Worm (Caenorhabditis elegans) whole organism, L4 larva: Measurements from ENCODE around the gene nstp-7.

Experiments
- D1046.2 ChIP-seq: fragments of 200-800 bp; sonication (Bioruptor generic); IDR thresholded peaks from 2 replicates; pipeline ENCODE4 v1.3.6; 2022; ENCODE audit warnings: missing genetic modification characterization, missing compliant biosample characterization
- F44E2.7 ChIP-seq: fragments of 200-800 bp; sonication (Bioruptor generic); IDR thresholded peaks from 2 replicates; pipeline ENCODE4 v2.1.2; 2022; ENCODE audit warnings: missing genetic modification characterization, missing compliant biosample characterization
- R02D3.7 ChIP-seq: fragments of 150-350 bp; sonication (generic microtip); optimal IDR thresholded peaks from 3 replicates; lab custom pipeline; 2014; ENCODE audit warnings: missing biosample characterization, missing genetic modification characterization
- Y5F2A.4 ChIP-seq: fragments of 200-800 bp; sonication (Bioruptor generic); optimal IDR thresholded peaks from 2 replicates; lab custom pipeline; 2018; ENCODE audit warnings: mild to moderate bottlenecking, missing genetic modification characterization, missing compliant biosample characterization
- ama-1 ChIP-seq: fragments of 150-350 bp; optimal IDR thresholded peaks from 2 replicates; lab custom pipeline; 2014; ENCODE audit warnings: inconsistent platforms, mixed read lengths
- attf-4 ChIP-seq: sonication (generic microtip); optimal IDR thresholded peaks from 3 replicates; lab custom pipeline; 2017; ENCODE audit warnings: missing biosample characterization, missing genetic modification characterization
- ceh-28 ChIP-seq: fragments of 150-350 bp; optimal IDR thresholded peaks from 2 replicates; lab custom pipeline; 2014; ENCODE audit warnings: missing biosample characterization, missing genetic modification reagents, missing genetic modification characterization
- ceh-44 ChIP-seq: fragments of 200-800 bp; sonication (Bioruptor generic); IDR thresholded peaks from 2 replicates; pipeline ENCODE4 v1.3.6; 2022; ENCODE audit warnings: missing genetic modification reagents, missing genetic modification characterization, missing compliant biosample characterization
- daf-16 ChIP-seq, 3 experiments: sonication (generic microtip); optimal IDR thresholded peaks; 2 replicates each; lab custom pipeline; 2016 to 2017; ENCODE audit warnings: missing genetic modification characterization in 3 of 3, missing genetic modification reagents in 3 of 3, mild to moderate bottlenecking in 2 of 3, missing compliant biosample characterization in 2 of 3, missing biosample characterization in 1 of 3, moderate library complexity in 1 of 3
- daf-19 ChIP-seq: fragments of 200-800 bp; sonication (Bioruptor generic); conservative IDR thresholded peaks from 2 replicates; pipeline ENCODE4 v1.3.6; 2022; ENCODE audit warnings: missing genetic modification characterization, missing compliant biosample characterization
- dmd-6 ChIP-seq: fragments of 200-800 bp; sonication (Bioruptor generic); IDR thresholded peaks from 2 replicates; pipeline ENCODE4 v1.3.6; 2022; ENCODE audit warnings: missing genetic modification reagents, missing genetic modification characterization, missing compliant biosample characterization
- dpl-1 ChIP-seq: fragments of 150-350 bp; optimal IDR thresholded peaks from 2 replicates; lab custom pipeline; 2014; ENCODE audit warnings: missing biosample characterization, missing genetic modification reagents, missing genetic modification characterization
- fkh-10 ChIP-seq: fragments of 150-350 bp; optimal IDR thresholded peaks from 2 replicates; lab custom pipeline; 2014; ENCODE audit warnings: missing biosample characterization, missing genetic modification reagents, missing genetic modification characterization
- lin-15B ChIP-seq: fragments of 150-350 bp; sonication (generic microtip); optimal IDR thresholded peaks from 3 replicates; lab custom pipeline; 2014; ENCODE audit warnings: missing biosample characterization, missing genetic modification characterization
- lir-3 ChIP-seq: sonication (generic microtip); optimal IDR thresholded peaks from 2 replicates; lab custom pipeline; 2016; ENCODE audit warnings: mild to moderate bottlenecking, missing genetic modification characterization, missing compliant biosample characterization
- lsy-2 ChIP-seq, 2 experiments: fragments of 150-350 bp in 1 of 2; sonication (generic microtip) in 1 of 2; optimal IDR thresholded peaks; 2 replicates each; lab custom pipeline; 2014 to 2017; ENCODE audit warnings: missing biosample characterization in 2 of 2, missing genetic modification characterization in 2 of 2
- madf-9 ChIP-seq: fragments of 200-800 bp; sonication (Bioruptor generic); conservative IDR thresholded peaks from 2 replicates; pipeline ENCODE4 v1.3.6; 2022; ENCODE audit warnings: missing genetic modification reagents, missing genetic modification characterization, missing compliant biosample characterization
- mdl-1 ChIP-seq, 2 experiments: fragments of 150-350 bp in 1 of 2; sonication (generic microtip) in 1 of 2; optimal IDR thresholded peaks; 2 replicates each; lab custom pipeline; 2014 to 2017; ENCODE audit warnings: missing biosample characterization in 2 of 2, missing genetic modification characterization in 2 of 2
- mep-1 ChIP-seq: fragments of 150-350 bp; sonication (generic microtip); optimal IDR thresholded peaks from 3 replicates; lab custom pipeline; 2014; ENCODE audit warnings: missing biosample characterization, missing genetic modification characterization
- nhr-10 ChIP-seq: fragments of 150-350 bp; optimal IDR thresholded peaks from 2 replicates; lab custom pipeline; 2014; ENCODE audit warnings: missing biosample characterization, missing genetic modification characterization
- nhr-77 ChIP-seq: fragments of 150-350 bp; optimal IDR thresholded peaks from 2 replicates; lab custom pipeline; 2014; ENCODE audit warnings: missing biosample characterization, missing genetic modification characterization
- php-3 ChIP-seq: fragments of 200-800 bp; sonication (Bioruptor generic); IDR thresholded peaks from 2 replicates; pipeline ENCODE4 v1.3.6; 2022; ENCODE audit warnings: missing genetic modification reagents, missing genetic modification characterization, missing compliant biosample characterization
- tra-1 ChIP-seq: fragments of 200-800 bp; sonication (Bioruptor generic); IDR thresholded peaks from 2 replicates; pipeline ENCODE4 v1.3.6; 2022; ENCODE audit warnings: missing genetic modification reagents, missing genetic modification characterization, missing compliant biosample characterization
- unc-39 ChIP-seq: sonication (generic microtip); optimal IDR thresholded peaks from 2 replicates; lab custom pipeline; 2017; ENCODE audit warnings: missing biosample characterization, missing genetic modification characterization
- unc-62 ChIP-seq, 3 experiments: fragments of 150-350 bp in 1 of 3; sonication (generic microtip); optimal IDR thresholded peaks in 2 of 3; peaks in 1 of 3; 1 replicate in 1 of 3; 2 replicates in 2 of 3; lab custom pipeline; 2014 to 2017; ENCODE audit warnings: missing biosample characterization in 3 of 3, missing genetic modification characterization in 3 of 3, missing genetic modification reagents in 3 of 3, missing genotype in 1 of 3
- zfp-2 ChIP-seq: sonication (generic microtip); optimal IDR thresholded peaks from 2 replicates; lab custom pipeline; 2016; ENCODE audit warnings: mild to moderate bottlenecking, missing genetic modification characterization, missing compliant biosample characterization
- zfp-3 ChIP-seq: fragments of 200-800 bp; sonication (Bioruptor generic); conservative IDR thresholded peaks from 2 replicates; pipeline ENCODE4 v1.3.6; 2022; ENCODE audit warnings: missing genetic modification reagents, missing genetic modification characterization, missing compliant biosample characterization
- zip-11 ChIP-seq: fragments of 200-800 bp; sonication (Bioruptor generic); IDR thresholded peaks from 2 replicates; pipeline ENCODE4 v1.3.6; 2022; ENCODE audit warnings: missing genetic modification characterization, missing compliant biosample characterization
- zip-2 ChIP-seq: fragments of 150-350 bp; optimal IDR thresholded peaks from 2 replicates; lab custom pipeline; 2014; ENCODE audit warnings: missing biosample characterization, missing genetic modification characterization
- ztf-7 ChIP-seq: fragments of 150-350 bp; optimal IDR thresholded peaks from 2 replicates; lab custom pipeline; 2014; ENCODE audit warnings: missing biosample characterization, missing genetic modification characterization

nstp-7 gene

ce11 chrV:543169-543568 is 38.5 kb upstream of the nstp-7 start, which contains the start of gene C14C6.3:
TSS of gene C14C6.3 (plus strand) at chrV:543469.
- TF ChIP-seq unc-62 (GFP tag; optimal IDR thresholded peaks at IDR 0.05 in 1 of 2; lab: Kevin White, UChicago): peak in 1 of 2 experiments; percentile 5
- no peak for TF ChIP-seq unc-62 (tag; optimal IDR thresholded peaks at IDR 0.05; lab: Kevin White, UChicago)
- no peak for TF ChIP-seq daf-16 (GFP tag; optimal IDR thresholded peaks at IDR 0.05; lab: Kevin White, UChicago)
- no peak for TF ChIP-seq daf-16 (tag; optimal IDR thresholded peaks at IDR 0.05; lab: Kevin White, UChicago)
- TF ChIP-seq, all 104 proteins: peak for 1

- no peak for TF ChIP-seq php-3 (GFP tag; lab: Robert Waterston, UW)
- no peak for TF ChIP-seq zip-2 (tag; lab: Kevin White, UChicago)
- TF ChIP-seq R02D3.7 (tag; lab: Kevin White, UChicago): no peak
- no peak for TF ChIP-seq fkh-10 (GFP tag; lab: Kevin White, UChicago)
- no peak for TF ChIP-seq madf-9 (GFP tag; lab: Robert Waterston, UW)
- TF ChIP-seq nhr-10 (tag; lab: Kevin White, UChicago): no peak
- TF ChIP-seq tra-1 (GFP tag; lab: Robert Waterston, UW): no peak
- TF ChIP-seq unc-39: no peak
- TF ChIP-seq zip-11 (GFP tag; lab: Robert Waterston, UW): no peak
- no peak for TF ChIP-seq attf-4
- no peak for TF ChIP-seq Y5F2A.4
- TF ChIP-seq ceh-28 (tag; lab: Kevin White, UChicago): no peak
- no peak for TF ChIP-seq nhr-77
- no peak for TF ChIP-seq zfp-3 (GFP tag; lab: Robert Waterston, UW)
- TF ChIP-seq dmd-6 (GFP tag; lab: Robert Waterston, UW): no peak
- TF ChIP-seq mep-1 (tag; lab: Kevin White, UChicago): no peak
These were observed 33.7 kb upstream of the nstp-7 start, which contains the start of gene C14C6.6 for ce11 chrV:547980-548379. TSS of gene C14C6.6 (minus strand) at chrV:548080.

ce11 chrV:552406-552805 is 29.3 kb upstream of the nstp-7 start:
- TF ChIP-seq lin-15B (tag; lab: Kevin White, UChicago) (no peak), unc-62 (GFP tag; optimal IDR thresholded peaks at IDR 0.05 in 1 of 2; lab: Kevin White, UChicago) (peak in 1 of 2 experiments; percentile 91), unc-62 (tag; optimal IDR thresholded peaks at IDR 0.05; lab: Kevin White, UChicago) (no peak)

- no peak for TF ChIP-seq ztf-7 (tag; lab: Kevin White, UChicago)
These were observed 28.6 kb upstream of the nstp-7 start, which contains the start of gene C14C6.8 for ce11 chrV:553067-553466. TSS of gene C14C6.8 (minus strand) at chrV:553167.

- TF ChIP-seq lsy-2 (tag; optimal IDR thresholded peaks at IDR 0.05; lab: Kevin White, UChicago): no peak
- TF ChIP-seq fkh-10 (GFP tag; lab: Kevin White, UChicago): no peak
- TF ChIP-seq F44E2.7 (GFP tag; lab: Robert Waterston, UW): no peak
- TF ChIP-seq D1046.2 (GFP tag; lab: Robert Waterston, UW): no peak
- TF ChIP-seq dpl-1: no peak
- no peak for TF ChIP-seq zip-11 (GFP tag; lab: Robert Waterston, UW)
These were observed 25.7 kb upstream of the nstp-7 start, which contains the start of gene srx-8 for ce11 chrV:556055-556454. TSS of gene srx-8 (minus strand) at chrV:556155.

ce11 chrV:559940-560339 is 21.8 kb upstream of the nstp-7 start, which contains the start of gene srx-7:
TSS of gene srx-7 (plus strand) at chrV:560195.
- TF ChIP-seq ama-1 (lab: Kevin White, UChicago): no peak
- no peak for TF ChIP-seq daf-19 (GFP tag; lab: Robert Waterston, UW)
- no peak for TF ChIP-seq mdl-1 (tag; optimal IDR thresholded peaks at IDR 0.05; lab: Kevin White, UChicago)
- no peak for TF ChIP-seq lir-3
- peak; percentile 86 for TF ChIP-seq ceh-44 (GFP tag; lab: Robert Waterston, UW)
- no peak for TF ChIP-seq zfp-2
